Fruit fly (Drosophila melanogaster) whole organism, larva: ENCODE results near the gene Ibf2.

ENCODE experiments used
- noc ChIP-seq: fragments of 200-800 bp; sonication (Bioruptor generic); optimal IDR thresholded peaks from 3 replicates; lab custom pipeline; 2019; ENCODE audit warnings: missing biosample characterization, mild to moderate bottlenecking, missing genetic modification characterization, moderate library complexity

Gene Ibf2

DNA sequence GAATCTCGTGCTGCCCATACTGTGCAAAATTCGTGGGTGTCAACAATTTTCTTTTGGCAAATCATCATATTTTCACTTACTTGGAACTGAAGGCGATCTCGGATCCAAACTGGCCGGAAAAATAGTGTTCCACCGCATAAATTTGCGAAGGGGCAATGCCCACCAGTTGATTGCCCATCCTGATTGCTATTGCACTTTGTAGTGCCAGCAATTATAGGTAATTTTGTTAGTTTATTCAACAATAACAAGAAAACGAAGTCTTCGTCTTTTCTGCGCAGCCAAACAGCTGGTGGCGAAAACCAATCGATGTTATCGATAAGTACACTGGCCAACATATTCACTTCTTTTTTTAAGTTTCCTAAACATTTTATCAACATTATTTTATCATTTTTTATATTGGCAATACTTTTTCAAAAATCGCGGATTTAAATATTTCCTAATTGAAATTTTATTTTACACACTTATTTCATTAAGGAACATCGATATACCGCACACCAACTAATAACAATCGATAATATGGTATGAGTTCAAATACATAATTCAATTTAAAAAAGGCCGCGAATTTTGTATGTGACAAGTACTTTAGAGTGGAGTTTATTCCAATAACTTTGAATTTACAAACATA is 12.6 kb downstream of the Ibf2 start, which contains the start of gene Vps15:
TSS of gene Vps15 (minus strand) at position 294 of the 625 bp plus-strand sequence.
- TF ChIP-seq noc (tag; lab: Kevin White, UChicago), result peak; percentile 78

DNA sequence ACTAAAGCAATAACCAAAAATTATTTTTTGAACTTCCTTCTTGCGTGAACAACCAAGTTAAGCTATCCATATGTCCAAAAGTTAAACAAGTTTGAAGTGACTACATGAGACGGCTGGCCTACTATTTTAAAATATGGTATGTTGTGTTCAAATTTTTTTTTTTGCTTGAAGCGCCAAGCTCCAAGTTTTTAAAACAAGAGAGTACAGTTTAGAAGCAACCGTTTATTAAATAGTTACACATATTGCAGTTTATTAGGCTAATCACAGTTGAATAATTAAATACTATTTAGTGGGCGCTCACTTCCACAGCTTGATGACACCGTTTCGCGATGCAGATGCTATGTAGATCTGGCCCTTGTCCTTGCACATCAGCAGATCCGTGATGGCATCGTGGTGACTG is 17.7 kb downstream of the Ibf2 start, which contains the start of gene D1:
TSS of gene D1 (minus strand) at position 101 of the 400 bp plus-strand sequence.
- no peak for TF ChIP-seq noc (tag; lab: Kevin White, UChicago)

DNA sequence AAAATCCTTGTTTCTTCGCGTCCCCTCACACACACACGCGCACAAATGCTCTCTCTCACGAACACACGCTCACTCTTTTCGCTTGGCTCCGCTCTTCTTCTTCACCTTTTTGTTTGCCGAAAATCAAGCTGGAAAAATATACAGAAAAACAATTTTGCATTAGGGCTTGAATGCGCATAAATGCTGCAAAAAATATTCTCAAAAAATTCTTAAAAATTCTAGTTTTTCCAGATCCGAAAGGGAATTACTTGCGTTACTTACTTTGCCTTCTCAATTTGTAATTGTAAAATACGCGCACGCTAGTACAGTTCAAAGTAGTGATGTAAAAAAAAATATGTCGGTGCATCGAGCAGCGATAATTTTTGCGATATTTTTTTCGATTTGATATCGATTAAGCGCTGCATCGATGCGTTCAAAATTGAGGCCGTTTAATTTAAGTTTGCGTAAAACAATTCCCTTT is 18.3 kb downstream of the Ibf2 start:
- no peak for TF ChIP-seq noc (tag; lab: Kevin White, UChicago)

DNA sequence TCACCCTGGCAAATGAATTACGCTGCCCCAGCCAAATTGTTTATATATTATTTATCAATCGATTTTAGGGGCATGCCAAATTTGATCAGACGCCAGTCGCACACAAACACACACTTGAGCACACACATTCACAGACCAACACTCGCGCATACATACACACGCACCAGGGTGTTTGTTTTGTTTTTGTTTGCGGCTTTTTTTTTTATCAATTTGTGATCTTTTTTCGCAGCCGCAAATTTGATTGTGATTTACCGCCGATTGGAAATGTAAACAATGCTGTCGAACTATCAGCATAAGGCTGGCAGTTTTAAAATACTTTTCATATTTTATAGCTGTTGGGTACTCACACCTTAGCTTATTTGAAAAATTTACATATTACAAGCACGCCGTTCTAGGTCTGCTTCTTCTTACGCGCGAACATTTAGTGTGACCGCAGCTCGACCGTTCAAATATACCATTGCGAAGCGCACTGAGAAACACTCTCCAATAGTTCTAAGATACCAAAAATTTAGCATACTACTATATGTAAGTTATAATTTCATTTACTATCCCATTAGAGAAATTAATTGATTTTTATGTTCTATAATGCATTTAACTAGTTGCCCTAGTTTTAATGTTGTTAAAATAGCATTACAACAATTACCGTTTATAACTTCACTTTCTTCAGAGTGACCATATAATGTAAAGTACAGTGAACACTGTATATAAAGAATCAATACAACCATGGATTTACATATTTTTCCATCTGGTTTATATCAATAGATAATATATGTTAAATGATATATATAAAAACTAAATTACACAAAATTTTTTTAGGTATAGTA is 20.8 kb downstream of the Ibf2 start, which contains the start of gene pum:
TSS of gene pum (minus strand) at position 415 of the 824 bp plus-strand sequence.
- TF ChIP-seq noc (tag; lab: Kevin White, UChicago), result peak; percentile 58

dm6 chr3R:9236883-9237267 is 21.4 kb downstream of the Ibf2 start:
- TF ChIP-seq noc (tag; lab: Kevin White, UChicago), result no peak

DNA sequence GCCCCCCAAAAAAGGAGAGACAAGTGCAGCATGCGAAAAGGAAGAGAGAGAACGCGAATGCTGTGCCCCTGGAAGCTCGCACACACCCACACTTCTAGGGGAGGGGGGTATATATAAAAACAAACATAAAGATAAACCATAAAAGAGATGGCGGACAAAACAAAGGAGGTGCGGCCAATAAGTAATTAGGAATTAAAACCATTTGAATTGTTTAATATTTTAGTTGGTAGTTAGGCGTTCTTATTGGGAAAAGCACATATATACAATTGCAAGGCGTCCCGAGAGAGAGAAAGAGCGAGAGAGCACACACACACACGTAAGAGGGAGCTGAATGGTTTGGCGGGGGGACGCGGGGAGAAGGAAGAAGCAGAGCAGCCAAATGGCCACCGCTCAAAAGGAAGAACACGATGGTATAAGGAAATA is 22.2 kb downstream of the Ibf2 start:
- TF ChIP-seq noc (tag; lab: Kevin White, UChicago), result no peak

DNA sequence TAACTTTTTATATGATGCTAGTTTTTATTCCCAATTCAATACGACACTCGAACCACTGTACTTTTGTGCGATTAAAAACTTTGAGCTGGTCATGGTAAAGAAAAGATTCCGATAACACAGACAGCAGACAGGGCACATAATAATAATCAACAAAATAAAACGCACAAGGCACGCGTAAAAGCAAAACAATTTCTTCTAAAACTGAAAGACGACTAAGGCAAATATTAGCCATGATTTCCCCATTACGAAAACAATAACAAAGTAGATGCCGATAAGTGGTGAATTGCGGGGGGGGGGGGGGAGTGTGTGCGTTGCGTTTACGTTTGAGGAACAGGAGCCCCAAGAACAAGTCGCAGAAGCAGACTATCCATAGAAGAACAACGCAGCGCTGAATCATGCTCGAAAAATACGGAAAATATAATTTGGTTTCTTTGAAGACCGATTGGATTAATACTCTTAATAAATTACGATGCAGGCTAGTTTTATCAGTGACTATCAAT is 23.5 kb downstream of the Ibf2 start:
- TF ChIP-seq noc (tag; lab: Kevin White, UChicago), result no peak

DNA sequence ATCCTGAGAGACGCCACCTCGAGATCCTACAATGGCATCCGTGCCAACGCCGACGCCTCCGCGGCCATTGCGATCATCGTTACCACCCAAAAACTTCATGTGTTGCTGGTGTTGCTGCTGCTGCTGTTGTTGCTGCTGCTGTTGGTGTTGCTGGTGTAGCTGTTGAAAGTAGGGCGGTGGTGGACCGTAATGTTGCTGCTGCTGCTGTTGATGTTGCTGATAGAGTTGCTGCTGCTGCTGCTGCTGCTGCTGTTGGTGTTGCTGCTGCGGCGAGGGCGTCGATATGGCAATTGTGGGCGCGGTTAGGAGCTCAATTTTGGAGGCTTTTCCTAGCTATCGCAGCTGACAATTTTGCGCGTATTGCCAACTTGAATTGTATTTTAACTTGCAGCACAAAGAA is 24.5 kb downstream of the Ibf2 start:
- TF ChIP-seq noc (tag; lab: Kevin White, UChicago), result no peak

dm6 chr3R:9232346-9232745 is 26.0 kb downstream of the Ibf2 start:
- no peak for TF ChIP-seq noc (tag; lab: Kevin White, UChicago)

DNA sequence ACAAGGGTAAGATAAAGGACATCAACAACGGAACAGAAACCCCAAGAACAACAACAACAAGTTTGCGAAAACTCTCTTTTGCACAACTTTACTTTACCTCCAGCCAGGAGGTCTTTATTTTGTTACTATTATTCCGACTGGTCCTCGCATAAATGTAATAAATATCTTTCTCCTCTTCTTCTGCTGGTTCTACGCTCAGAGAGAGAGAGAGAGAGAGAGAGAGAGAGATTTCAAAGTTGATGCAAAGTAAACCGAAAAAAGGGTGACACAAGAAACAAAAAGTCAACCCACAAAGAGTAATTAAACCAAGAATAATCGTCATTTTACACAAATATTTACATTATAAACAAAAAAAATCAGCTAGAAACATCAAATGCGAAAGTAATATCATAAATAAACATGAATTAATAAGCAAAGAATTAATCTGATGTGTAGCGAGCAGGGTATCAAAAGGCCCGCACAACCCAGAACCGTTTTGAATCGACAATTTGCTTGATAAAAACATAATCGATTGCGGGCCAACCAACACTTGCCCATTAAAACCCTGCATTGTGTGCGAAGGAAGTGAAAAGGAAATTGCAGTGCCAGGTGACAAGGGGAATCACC is 28.2 kb downstream of the Ibf2 start:
- TF ChIP-seq noc (tag; lab: Kevin White, UChicago), result no peak

- TF ChIP-seq noc (tag; lab: Kevin White, UChicago), result peak; percentile 33
Measured at dm6 chr3R:9229075-9229835, 29.0 kb downstream of the Ibf2 start.

dm6 chr3R:9227944-9228343 is 30.4 kb downstream of the Ibf2 start:
- no peak for TF ChIP-seq noc (tag; lab: Kevin White, UChicago)

- TF ChIP-seq noc (tag; lab: Kevin White, UChicago), result peak; percentile 91
Measured at dm6 chr3R:9227330-9227729, 31.0 kb downstream of the Ibf2 start.

DNA sequence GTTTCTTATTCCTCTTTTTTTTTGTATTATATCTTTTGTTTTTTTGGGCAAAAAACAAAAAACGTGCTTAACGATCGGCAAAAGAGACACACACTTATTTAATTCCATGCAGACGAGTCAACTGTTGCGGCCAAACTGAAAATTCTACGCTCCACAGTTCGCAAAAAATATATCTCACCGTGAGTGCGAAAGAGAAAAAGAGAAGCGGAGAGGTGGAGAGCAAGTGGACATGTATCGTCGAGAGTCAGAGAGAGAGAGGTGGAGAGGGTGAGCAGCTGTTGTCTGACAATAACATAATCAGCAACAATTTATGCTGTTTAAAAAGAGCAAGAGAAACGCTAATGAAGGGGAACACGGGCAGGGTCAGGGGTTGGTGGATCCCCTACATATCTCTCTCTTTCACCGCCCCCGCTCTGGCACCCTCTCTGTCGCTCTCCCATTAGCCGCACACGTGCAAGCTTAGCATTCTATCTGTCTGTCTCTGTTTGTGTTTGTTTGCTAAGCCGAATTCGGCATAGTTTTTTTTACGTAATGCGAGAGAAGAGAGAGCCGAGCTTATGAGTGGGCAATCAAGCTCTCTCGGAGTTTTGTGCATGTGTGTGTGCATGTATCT is 31.5 kb downstream of the Ibf2 start:
- TF ChIP-seq noc (tag; lab: Kevin White, UChicago), result no peak

dm6 chr3R:9226146-9226545 is 32.2 kb downstream of the Ibf2 start:
- no peak for TF ChIP-seq noc (tag; lab: Kevin White, UChicago)
